Worm (Caenorhabditis elegans) whole organism, L2 larva: ENCODE data around the gene col-132.

Source experiments
- C34F6.9 ChIP-seq: fragments of 150-350 bp; optimal IDR thresholded peaks from 2 replicates; lab custom pipeline; 2014; ENCODE audit warnings: missing biosample characterization, missing genetic modification characterization
- F13H6.1 ChIP-seq: sonication (generic microtip); optimal IDR thresholded peaks from 2 replicates; lab custom pipeline; 2016; ENCODE audit warnings: missing genetic modification characterization, missing compliant biosample characterization
- R02D3.7 ChIP-seq: fragments of 150-350 bp; optimal IDR thresholded peaks from 2 replicates; lab custom pipeline; 2014; ENCODE audit warnings: missing biosample characterization, missing genetic modification characterization
- Y55F3AM.14 ChIP-seq: fragments of 200-800 bp; sonication (Bioruptor generic); optimal IDR thresholded peaks from 2 replicates; lab custom pipeline; 2018; ENCODE audit warnings: mild to moderate bottlenecking, missing genetic modification characterization, missing compliant biosample characterization
- aly-2 ChIP-seq: fragments of 150-350 bp; optimal IDR thresholded peaks from 2 replicates; lab custom pipeline; 2014; ENCODE audit warnings: missing biosample characterization, missing genetic modification characterization
- ama-1 ChIP-seq: fragments of 150-350 bp; optimal IDR thresholded peaks from 2 replicates; lab custom pipeline; 2018; ENCODE audit warnings: inconsistent platforms
- blmp-1 ChIP-seq: sonication (generic microtip); optimal IDR thresholded peaks from 2 replicates; lab custom pipeline; 2017; ENCODE audit warnings: missing genetic modification characterization, mild to moderate bottlenecking, missing compliant biosample characterization, antibody characterized with exemption, moderate library complexity; ENCODE audit not compliant: insufficient read depth
- ceh-82 ChIP-seq: fragments of 150-350 bp; optimal IDR thresholded peaks from 2 replicates; lab custom pipeline; 2014; ENCODE audit warnings: missing biosample characterization, missing genetic modification characterization
- crh-2 ChIP-seq: sonication (generic microtip); optimal IDR thresholded peaks from 2 replicates; lab custom pipeline; 2017; ENCODE audit warnings: missing biosample characterization, missing genetic modification characterization
- dmd-4 ChIP-seq: sonication (generic microtip); optimal IDR thresholded peaks from 2 replicates; lab custom pipeline; 2017; ENCODE audit warnings: missing biosample characterization, missing genetic modification characterization
- egl-27 ChIP-seq: sonication (generic microtip); optimal IDR thresholded peaks from 3 replicates; lab custom pipeline; 2017; ENCODE audit warnings: missing biosample characterization, missing genetic modification reagents, missing genetic modification characterization
- elt-1 ChIP-seq: fragments of 150-350 bp; optimal IDR thresholded peaks from 2 replicates; lab custom pipeline; 2014; ENCODE audit warnings: missing biosample characterization, missing genetic modification characterization
- elt-3 ChIP-seq: sonication (generic microtip); optimal IDR thresholded peaks from 2 replicates; lab custom pipeline; 2017; ENCODE audit warnings: missing biosample characterization, missing genetic modification characterization
- fos-1 ChIP-seq: fragments of 150-350 bp; optimal IDR thresholded peaks from 2 replicates; lab custom pipeline; 2014; ENCODE audit warnings: missing biosample characterization, missing genetic modification characterization
- gmeb-1 ChIP-seq: fragments of 150-350 bp; optimal IDR thresholded peaks from 2 replicates; lab custom pipeline; 2014; ENCODE audit warnings: missing biosample characterization, missing genetic modification characterization
- lin-13 ChIP-seq: fragments of 150-350 bp; optimal IDR thresholded peaks from 2 replicates; lab custom pipeline; 2014; ENCODE audit warnings: missing biosample characterization, missing genetic modification reagents, missing genetic modification characterization
- lsy-2 ChIP-seq, 2 experiments: fragments of 150-350 bp in 1 of 2; sonication (generic microtip) in 1 of 2; optimal IDR thresholded peaks; 2 replicates each; lab custom pipeline; 2014 to 2017; ENCODE audit warnings: missing biosample characterization in 2 of 2, missing genetic modification characterization in 2 of 2
- mab-5 ChIP-seq: fragments of 150-350 bp; optimal IDR thresholded peaks from 2 replicates; lab custom pipeline; 2014; ENCODE audit warnings: missing biosample characterization, missing genetic modification characterization
- mbf-1 ChIP-seq: sonication (generic microtip); optimal IDR thresholded peaks from 2 replicates; lab custom pipeline; 2017; ENCODE audit warnings: missing biosample characterization, missing genetic modification characterization
- mdl-1 ChIP-seq, 2 experiments: fragments of 150-350 bp in 1 of 2; sonication (generic microtip) in 1 of 2; optimal IDR thresholded peaks; 2 replicates each; lab custom pipeline; 2017; ENCODE audit warnings: missing biosample characterization in 2 of 2, missing genetic modification characterization in 2 of 2
- nhr-10 ChIP-seq: sonication (generic microtip); optimal IDR thresholded peaks from 2 replicates; lab custom pipeline; 2017; ENCODE audit warnings: missing biosample characterization, missing genetic modification characterization
- nhr-11 ChIP-seq: fragments of 150-350 bp; optimal IDR thresholded peaks from 2 replicates; lab custom pipeline; 2014; ENCODE audit warnings: missing biosample characterization, missing genetic modification characterization
- nhr-129 ChIP-seq: fragments of 150-350 bp; optimal IDR thresholded peaks from 2 replicates; lab custom pipeline; 2014; ENCODE audit warnings: missing biosample characterization, missing genetic modification characterization
- nhr-21 ChIP-seq: fragments of 150-350 bp; optimal IDR thresholded peaks from 2 replicates; lab custom pipeline; 2014; ENCODE audit warnings: missing biosample characterization, missing genetic modification characterization
- nhr-25 ChIP-seq: fragments of 150-350 bp; sonication (generic microtip); optimal IDR thresholded peaks from 3 replicates; lab custom pipeline; 2014; ENCODE audit warnings: missing biosample characterization, missing genetic modification characterization
- peb-1 ChIP-seq: fragments of 150-350 bp; optimal IDR thresholded peaks from 2 replicates; lab custom pipeline; 2014; ENCODE audit warnings: missing biosample characterization, missing genetic modification characterization
- skn-1 ChIP-seq: sonication (generic microtip); optimal IDR thresholded peaks from 2 replicates; lab custom pipeline; 2017; ENCODE audit warnings: missing biosample characterization, missing genetic modification characterization
- sma-3 ChIP-seq: sonication (generic microtip); optimal IDR thresholded peaks from 2 replicates; lab custom pipeline; 2016; ENCODE audit warnings: missing genetic modification reagents, missing genetic modification characterization, missing compliant biosample characterization
- sma-9 ChIP-seq, 2 experiments: fragments of 150-350 bp in 1 of 2; sonication (generic microtip) in 1 of 2; optimal IDR thresholded peaks; 2 replicates each; lab custom pipeline; 2014 to 2016; ENCODE audit warnings: missing genetic modification characterization in 2 of 2, mild to moderate bottlenecking in 1 of 2, missing biosample characterization in 1 of 2, missing compliant biosample characterization in 1 of 2, missing genetic modification reagents in 1 of 2, moderate library complexity in 1 of 2
- unc-39 ChIP-seq: fragments of 150-350 bp; optimal IDR thresholded peaks from 2 replicates; lab custom pipeline; 2014; ENCODE audit warnings: missing biosample characterization, missing genetic modification characterization
- unc-55 ChIP-seq: fragments of 150-350 bp; sonication (generic microtip); optimal IDR thresholded peaks from 3 replicates; lab custom pipeline; 2014; ENCODE audit warnings: missing biosample characterization, missing genetic modification reagents, missing genetic modification characterization
- zag-1 ChIP-seq: fragments of 150-350 bp; optimal IDR thresholded peaks from 2 replicates; lab custom pipeline; 2014; ENCODE audit warnings: missing biosample characterization, missing genetic modification characterization
- ztf-1 ChIP-seq: fragments of 200-800 bp; sonication (Bioruptor generic); conservative IDR thresholded peaks from 2 replicates; pipeline ENCODE4 v1.3.6; 2022; ENCODE audit warnings: missing genetic modification characterization, missing compliant biosample characterization
- ztf-11 ChIP-seq: sonication (generic microtip); optimal IDR thresholded peaks from 2 replicates; lab custom pipeline; 2017; ENCODE audit warnings: missing biosample characterization, missing genetic modification characterization

Gene col-132

ce11 chrIV:13063714-13064113 lies 27.2 kb downstream of the col-132 start, which contains the start of gene scl-5:
Gene scl-5 (plus strand): TSS chrIV:13064014.
- TF ChIP-seq elt-3 (no peak), elt-1 (no peak), Y55F3AM.14 (GFP tag; lab: Kevin White, UChicago) (no peak), skn-1 (tag; lab: Kevin White, UChicago) (no peak), zag-1 (tag; lab: Kevin White, UChicago) (no peak), blmp-1 (no peak), mdl-1 (tag; optimal IDR thresholded peaks at IDR 0.05; lab: Kevin White, UChicago) (no peak), sma-9 (GFP tag; optimal IDR thresholded peaks at IDR 0.05; lab: Kevin White, UChicago) (no peak), sma-9 (tag; optimal IDR thresholded peaks at IDR 0.05; lab: Kevin White, UChicago) (no peak), R02D3.7 (tag; lab: Kevin White, UChicago) (no peak), unc-55 (no peak), nhr-11 (no peak), gmeb-1 (tag; lab: Kevin White, UChicago) (no peak), ama-1 (lab: Kevin White, UChicago) (no peak), nhr-129 (tag; lab: Kevin White, UChicago) (no peak), nhr-25 (tag; lab: Kevin White, UChicago) (no peak), nhr-10 (tag; lab: Kevin White, UChicago) (no peak), sma-3 (GFP tag; lab: Kevin White, UChicago) (no peak), unc-39 (tag; lab: Kevin White, UChicago) (no peak)

ce11 chrIV:13059284-13059683 lies 31.6 kb downstream of the col-132 start, which contains the start of gene scl-3:
Gene scl-3 (plus strand): TSS chrIV:13059584.
- TF ChIP-seq ztf-1 (GFP tag; lab: Robert Waterston, UW) = no peak
- TF ChIP-seq elt-3 = no peak
- TF ChIP-seq fos-1 (tag; lab: Kevin White, UChicago) = no peak
- no peak for TF ChIP-seq mab-5 (tag; lab: Kevin White, UChicago)
- TF ChIP-seq C34F6.9 = no peak
- no peak for TF ChIP-seq mbf-1 (tag; lab: Kevin White, UChicago)
- no peak for TF ChIP-seq F13H6.1 (tag; lab: Kevin White, UChicago)
- no peak for TF ChIP-seq sma-9 (GFP tag; optimal IDR thresholded peaks at IDR 0.05; lab: Kevin White, UChicago)
- no peak for TF ChIP-seq sma-9 (tag; optimal IDR thresholded peaks at IDR 0.05; lab: Kevin White, UChicago)
- TF ChIP-seq egl-27 (tag; lab: Kevin White, UChicago) = no peak
- no peak for TF ChIP-seq ztf-11
- TF ChIP-seq aly-2 (tag; lab: Kevin White, UChicago) = no peak
- no peak for TF ChIP-seq lsy-2 (tag; optimal IDR thresholded peaks at IDR 0.05; lab: Kevin White, UChicago)
- no peak for TF ChIP-seq peb-1 (tag; lab: Kevin White, UChicago)

ce11 chrIV:13057418-13057817 lies 33.4 kb downstream of the col-132 start, which contains the start of gene scl-2:
Gene scl-2 (plus strand): TSS chrIV:13057710.
- TF ChIP-seq crh-2 (tag; lab: Kevin White, UChicago) = peak; percentile 54
- TF ChIP-seq ceh-82 (tag; lab: Kevin White, UChicago) = no peak
- peak; percentile 98 for TF ChIP-seq fos-1 (tag; lab: Kevin White, UChicago)
- no peak for TF ChIP-seq blmp-1
- TF ChIP-seq dmd-4 (tag; lab: Kevin White, UChicago) = no peak
- peak; percentile 46 for TF ChIP-seq gmeb-1 (tag; lab: Kevin White, UChicago)
- TF ChIP-seq sma-9 (GFP tag; optimal IDR thresholded peaks at IDR 0.05; lab: Kevin White, UChicago) = peak; percentile 80
- no peak for TF ChIP-seq sma-9 (tag; optimal IDR thresholded peaks at IDR 0.05; lab: Kevin White, UChicago)
- peak; percentile 11 for TF ChIP-seq egl-27 (tag; lab: Kevin White, UChicago)
- TF ChIP-seq elt-1 = no peak
- TF ChIP-seq skn-1 (tag; lab: Kevin White, UChicago) = peak; percentile 68
- peak; percentile 30 for TF ChIP-seq nhr-129 (tag; lab: Kevin White, UChicago)
- TF ChIP-seq Y55F3AM.14 (GFP tag; lab: Kevin White, UChicago) = no peak
- TF ChIP-seq nhr-21 = no peak
- peak; percentile 12 for TF ChIP-seq F13H6.1 (tag; lab: Kevin White, UChicago)
- TF ChIP-seq, all 48 proteins: peak for 8

ce11 chrIV:13056026-13056425 lies 34.8 kb downstream of the col-132 start, which contains the start of gene scl-1:
Gene scl-1 (plus strand): TSS chrIV:13056326.
- no peak for TF ChIP-seq lin-13 (GFP tag; lab: Kevin White, UChicago)
- no peak for TF ChIP-seq F13H6.1 (tag; lab: Kevin White, UChicago)
- TF ChIP-seq unc-55 = no peak
- TF ChIP-seq ztf-1 (GFP tag; lab: Robert Waterston, UW) = no peak
- TF ChIP-seq sma-3 (GFP tag; lab: Kevin White, UChicago) = no peak
